Worm (Caenorhabditis elegans) whole organism, L2 larva: ENCODE results near the gene Y62E10A.24.

ENCODE experiments used
- C34F6.9 ChIP-seq: fragments of 150-350 bp; optimal IDR thresholded peaks from 2 replicates; lab custom pipeline; 2014; ENCODE audit warnings: missing biosample characterization, missing genetic modification characterization
- F13H6.1 ChIP-seq: sonication (generic microtip); optimal IDR thresholded peaks from 2 replicates; lab custom pipeline; 2016; ENCODE audit warnings: missing genetic modification characterization, missing compliant biosample characterization
- R02D3.7 ChIP-seq: fragments of 150-350 bp; optimal IDR thresholded peaks from 2 replicates; lab custom pipeline; 2014; ENCODE audit warnings: missing biosample characterization, missing genetic modification characterization
- ZK546.5 ChIP-seq: sonication (generic microtip); optimal IDR thresholded peaks from 2 replicates; lab custom pipeline; 2017; ENCODE audit warnings: missing biosample characterization, missing genetic modification characterization
- alr-1 ChIP-seq: fragments of 150-350 bp; optimal IDR thresholded peaks from 2 replicates; lab custom pipeline; 2014; ENCODE audit warnings: missing biosample characterization, missing genetic modification characterization
- aly-2 ChIP-seq: fragments of 150-350 bp; optimal IDR thresholded peaks from 2 replicates; lab custom pipeline; 2014; ENCODE audit warnings: missing biosample characterization, missing genetic modification characterization
- ama-1 ChIP-seq: fragments of 150-350 bp; optimal IDR thresholded peaks from 2 replicates; lab custom pipeline; 2018; ENCODE audit warnings: inconsistent platforms
- blmp-1 ChIP-seq: sonication (generic microtip); optimal IDR thresholded peaks from 2 replicates; lab custom pipeline; 2017; ENCODE audit warnings: missing genetic modification characterization, mild to moderate bottlenecking, missing compliant biosample characterization, antibody characterized with exemption, moderate library complexity; ENCODE audit not compliant: insufficient read depth
- crh-2 ChIP-seq: sonication (generic microtip); optimal IDR thresholded peaks from 2 replicates; lab custom pipeline; 2017; ENCODE audit warnings: missing biosample characterization, missing genetic modification characterization
- dmd-4 ChIP-seq: sonication (generic microtip); optimal IDR thresholded peaks from 2 replicates; lab custom pipeline; 2017; ENCODE audit warnings: missing biosample characterization, missing genetic modification characterization
- egl-27 ChIP-seq: sonication (generic microtip); optimal IDR thresholded peaks from 3 replicates; lab custom pipeline; 2017; ENCODE audit warnings: missing biosample characterization, missing genetic modification reagents, missing genetic modification characterization
- elt-1 ChIP-seq: fragments of 150-350 bp; optimal IDR thresholded peaks from 2 replicates; lab custom pipeline; 2014; ENCODE audit warnings: missing biosample characterization, missing genetic modification characterization
- elt-3 ChIP-seq: sonication (generic microtip); optimal IDR thresholded peaks from 2 replicates; lab custom pipeline; 2017; ENCODE audit warnings: missing biosample characterization, missing genetic modification characterization
- fos-1 ChIP-seq: fragments of 150-350 bp; optimal IDR thresholded peaks from 2 replicates; lab custom pipeline; 2014; ENCODE audit warnings: missing biosample characterization, missing genetic modification characterization
- gmeb-1 ChIP-seq: fragments of 150-350 bp; optimal IDR thresholded peaks from 2 replicates; lab custom pipeline; 2014; ENCODE audit warnings: missing biosample characterization, missing genetic modification characterization
- lin-13 ChIP-seq: fragments of 150-350 bp; optimal IDR thresholded peaks from 2 replicates; lab custom pipeline; 2014; ENCODE audit warnings: missing biosample characterization, missing genetic modification reagents, missing genetic modification characterization
- lin-39 ChIP-seq: fragments of 150-350 bp; optimal IDR thresholded peaks from 2 replicates; lab custom pipeline; 2014; ENCODE audit warnings: missing biosample characterization, missing genetic modification reagents, missing genetic modification characterization
- mbf-1 ChIP-seq: sonication (generic microtip); optimal IDR thresholded peaks from 2 replicates; lab custom pipeline; 2017; ENCODE audit warnings: missing biosample characterization, missing genetic modification characterization
- mdl-1 ChIP-seq, 2 experiments: fragments of 150-350 bp in 1 of 2; sonication (generic microtip) in 1 of 2; optimal IDR thresholded peaks; 2 replicates each; lab custom pipeline; 2017; ENCODE audit warnings: missing biosample characterization in 2 of 2, missing genetic modification characterization in 2 of 2
- nhr-10 ChIP-seq: sonication (generic microtip); optimal IDR thresholded peaks from 2 replicates; lab custom pipeline; 2017; ENCODE audit warnings: missing biosample characterization, missing genetic modification characterization
- nhr-11 ChIP-seq: fragments of 150-350 bp; optimal IDR thresholded peaks from 2 replicates; lab custom pipeline; 2014; ENCODE audit warnings: missing biosample characterization, missing genetic modification characterization
- nhr-12 ChIP-seq: fragments of 150-350 bp; optimal IDR thresholded peaks from 2 replicates; lab custom pipeline; 2014; ENCODE audit warnings: missing biosample characterization, missing genetic modification characterization
- nhr-129 ChIP-seq: fragments of 150-350 bp; optimal IDR thresholded peaks from 2 replicates; lab custom pipeline; 2014; ENCODE audit warnings: missing biosample characterization, missing genetic modification characterization
- nhr-21 ChIP-seq: fragments of 150-350 bp; optimal IDR thresholded peaks from 2 replicates; lab custom pipeline; 2014; ENCODE audit warnings: missing biosample characterization, missing genetic modification characterization
- nhr-23 ChIP-seq: fragments of 150-350 bp; optimal IDR thresholded peaks from 2 replicates; lab custom pipeline; 2014; ENCODE audit warnings: missing biosample characterization, missing genetic modification reagents, missing genetic modification characterization
- nhr-237 ChIP-seq: fragments of 150-350 bp; optimal IDR thresholded peaks from 2 replicates; lab custom pipeline; 2014; ENCODE audit warnings: missing biosample characterization, missing genetic modification characterization
- nhr-25 ChIP-seq: fragments of 150-350 bp; sonication (generic microtip); optimal IDR thresholded peaks from 3 replicates; lab custom pipeline; 2014; ENCODE audit warnings: missing biosample characterization, missing genetic modification characterization
- nhr-6 ChIP-seq: fragments of 150-350 bp; optimal IDR thresholded peaks from 2 replicates; lab custom pipeline; 2014; ENCODE audit warnings: missing biosample characterization, missing genetic modification characterization
- nhr-77 ChIP-seq: fragments of 150-350 bp; optimal IDR thresholded peaks from 2 replicates; lab custom pipeline; 2014; ENCODE audit warnings: missing biosample characterization, missing genetic modification characterization
- peb-1 ChIP-seq: fragments of 150-350 bp; optimal IDR thresholded peaks from 2 replicates; lab custom pipeline; 2014; ENCODE audit warnings: missing biosample characterization, missing genetic modification characterization
- sem-4 ChIP-seq: fragments of 150-350 bp; optimal IDR thresholded peaks from 2 replicates; lab custom pipeline; 2014; ENCODE audit warnings: missing biosample characterization, missing genetic modification reagents, missing genetic modification characterization
- skn-1 ChIP-seq: sonication (generic microtip); optimal IDR thresholded peaks from 2 replicates; lab custom pipeline; 2017; ENCODE audit warnings: missing biosample characterization, missing genetic modification characterization
- sma-3 ChIP-seq: sonication (generic microtip); optimal IDR thresholded peaks from 2 replicates; lab custom pipeline; 2016; ENCODE audit warnings: missing genetic modification reagents, missing genetic modification characterization, missing compliant biosample characterization
- sma-9 ChIP-seq, 2 experiments: fragments of 150-350 bp in 1 of 2; sonication (generic microtip) in 1 of 2; optimal IDR thresholded peaks; 2 replicates each; lab custom pipeline; 2014 to 2016; ENCODE audit warnings: missing genetic modification characterization in 2 of 2, mild to moderate bottlenecking in 1 of 2, missing biosample characterization in 1 of 2, missing compliant biosample characterization in 1 of 2, missing genetic modification reagents in 1 of 2, moderate library complexity in 1 of 2
- snpc-4 ChIP-seq: fragments of 150-350 bp; optimal IDR thresholded peaks from 2 replicates; lab custom pipeline; 2014; ENCODE audit warnings: missing biosample characterization, missing genetic modification characterization
- unc-39 ChIP-seq: fragments of 150-350 bp; optimal IDR thresholded peaks from 2 replicates; lab custom pipeline; 2014; ENCODE audit warnings: missing biosample characterization, missing genetic modification characterization
- unc-55 ChIP-seq: fragments of 150-350 bp; sonication (generic microtip); optimal IDR thresholded peaks from 3 replicates; lab custom pipeline; 2014; ENCODE audit warnings: missing biosample characterization, missing genetic modification reagents, missing genetic modification characterization
- unc-62 ChIP-seq: fragments of 150-350 bp; optimal IDR thresholded peaks from 2 replicates; lab custom pipeline; 2014; ENCODE audit warnings: missing biosample characterization, missing genetic modification reagents, missing genetic modification characterization
- zag-1 ChIP-seq: fragments of 150-350 bp; optimal IDR thresholded peaks from 2 replicates; lab custom pipeline; 2014; ENCODE audit warnings: missing biosample characterization, missing genetic modification characterization
- ztf-11 ChIP-seq: sonication (generic microtip); optimal IDR thresholded peaks from 2 replicates; lab custom pipeline; 2017; ENCODE audit warnings: missing biosample characterization, missing genetic modification characterization
- ztf-4 ChIP-seq: fragments of 150-350 bp; optimal IDR thresholded peaks from 2 replicates; lab custom pipeline; 2014; ENCODE audit warnings: missing biosample characterization, missing genetic modification characterization

Gene Y62E10A.24

DNA sequence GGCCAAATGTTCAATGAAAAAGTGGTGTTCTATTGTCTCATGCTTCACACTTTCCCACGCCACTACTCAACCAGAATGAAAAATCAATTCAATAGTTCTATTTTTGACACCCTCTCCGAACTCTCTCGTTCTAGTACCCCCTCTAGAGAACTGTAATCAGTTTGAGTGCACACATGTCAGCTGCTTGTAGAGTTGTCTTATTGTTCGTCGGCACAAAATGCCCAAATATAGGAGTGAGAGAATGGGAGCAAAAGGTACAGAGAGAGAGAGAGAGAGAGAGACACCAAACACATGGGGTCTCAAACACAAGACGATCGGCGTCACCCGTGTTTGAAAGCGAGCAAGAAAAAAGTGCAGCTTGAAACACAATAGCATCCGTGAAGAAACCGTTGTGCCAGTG is 36.2 kb upstream of the Y62E10A.24 start:
- TF ChIP-seq F13H6.1 (tag; lab: Kevin White, UChicago) = peak; percentile 23
- no peak for TF ChIP-seq egl-27 (tag; lab: Kevin White, UChicago)
- TF ChIP-seq sma-3 (GFP tag; lab: Kevin White, UChicago) = no peak
- no peak for TF ChIP-seq ztf-11 (tag; lab: Kevin White, UChicago)
- TF ChIP-seq fos-1 (tag; lab: Kevin White, UChicago) = peak; percentile 27
- TF ChIP-seq sma-9 (GFP tag; optimal IDR thresholded peaks at IDR 0.05; lab: Kevin White, UChicago) = peak; percentile 34
- TF ChIP-seq sma-9 (tag; optimal IDR thresholded peaks at IDR 0.05; lab: Kevin White, UChicago) = no peak
- no peak for TF ChIP-seq nhr-77 (tag; lab: Kevin White, UChicago)
- TF ChIP-seq ztf-4 (tag; lab: Kevin White, UChicago) = no peak
- peak; percentile 53 for TF ChIP-seq nhr-129
- no peak for TF ChIP-seq elt-3 (tag; lab: Kevin White, UChicago)

ce11 chrIV:13342555-13342954 is 28.0 kb upstream of the Y62E10A.24 start, which contains the start of gene W02A2.5:
TSS of gene W02A2.5 (plus strand) at chrIV:13342855.
- TF ChIP-seq alr-1 (tag; lab: Kevin White, UChicago) (no peak), zag-1 (no peak), sma-3 (GFP tag; lab: Kevin White, UChicago) (no peak), nhr-21 (tag; lab: Kevin White, UChicago) (no peak), nhr-12 (tag; lab: Kevin White, UChicago) (no peak)

DNA sequence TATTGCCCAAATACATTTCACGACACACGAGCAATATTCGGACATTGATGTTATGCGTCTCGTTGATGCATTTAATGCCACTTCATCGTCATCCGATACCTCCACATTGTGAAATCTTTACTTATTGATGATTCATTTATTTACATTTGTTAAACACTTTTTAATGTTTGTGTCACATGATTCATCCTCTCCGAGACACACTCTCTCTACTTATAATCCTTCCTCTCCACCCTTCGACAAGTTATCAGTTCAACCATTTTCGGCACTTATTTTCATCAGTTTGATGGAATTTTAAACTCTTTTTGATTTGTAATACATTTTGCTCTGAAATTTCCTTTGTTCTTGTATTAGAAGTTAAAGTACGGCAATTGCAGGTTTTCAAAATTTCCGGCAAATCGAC is 24.4 kb upstream of the Y62E10A.24 start:
- no peak for TF ChIP-seq zag-1
- TF ChIP-seq nhr-21 (tag; lab: Kevin White, UChicago) = no peak
- no peak for TF ChIP-seq nhr-11 (tag; lab: Kevin White, UChicago)
- peak; percentile 9 for TF ChIP-seq F13H6.1 (tag; lab: Kevin White, UChicago)
- no peak for TF ChIP-seq snpc-4
- TF ChIP-seq skn-1 (tag; lab: Kevin White, UChicago) = no peak
- peak; percentile 13 for TF ChIP-seq gmeb-1 (tag; lab: Kevin White, UChicago)
- TF ChIP-seq mbf-1 (tag; lab: Kevin White, UChicago) = no peak
- TF ChIP-seq crh-2 (tag; lab: Kevin White, UChicago) = no peak
- no peak for TF ChIP-seq C34F6.9 (tag; lab: Kevin White, UChicago)
- no peak for TF ChIP-seq alr-1 (tag; lab: Kevin White, UChicago)
- no peak for TF ChIP-seq ZK546.5 (tag; lab: Kevin White, UChicago)
- no peak for TF ChIP-seq nhr-10 (tag; lab: Kevin White, UChicago)
- TF ChIP-seq sma-3 (GFP tag; lab: Kevin White, UChicago) = no peak
- TF ChIP-seq R02D3.7 (tag; lab: Kevin White, UChicago) = no peak
- TF ChIP-seq nhr-77 (tag; lab: Kevin White, UChicago) = no peak
- no peak for TF ChIP-seq lin-39 (tag; lab: Kevin White, UChicago)
- TF ChIP-seq blmp-1 (tag; lab: Kevin White, UChicago) = no peak
- TF ChIP-seq lin-13 (GFP tag; lab: Kevin White, UChicago) = no peak
- TF ChIP-seq elt-1 (tag; lab: Kevin White, UChicago) = no peak
- peak; percentile 73 for TF ChIP-seq fos-1 (tag; lab: Kevin White, UChicago)
- TF ChIP-seq egl-27 (tag; lab: Kevin White, UChicago) = no peak
- peak; percentile 63 for TF ChIP-seq nhr-129
- no peak for TF ChIP-seq aly-2
- TF ChIP-seq ama-1 = no peak
- TF ChIP-seq mdl-1 (tag; optimal IDR thresholded peaks at IDR 0.05; lab: Kevin White, UChicago) = no peak
- TF ChIP-seq sma-9 (GFP tag; optimal IDR thresholded peaks at IDR 0.05; lab: Kevin White, UChicago) = peak; percentile 61
- TF ChIP-seq sma-9 (tag; optimal IDR thresholded peaks at IDR 0.05; lab: Kevin White, UChicago) = no peak
- TF ChIP-seq unc-55 (GFP tag; lab: Kevin White, UChicago) = no peak
- TF ChIP-seq nhr-25 = no peak

- no peak for TF ChIP-seq mdl-1 (tag; optimal IDR thresholded peaks at IDR 0.05; lab: Kevin White, UChicago)
- TF ChIP-seq F13H6.1 (tag; lab: Kevin White, UChicago) = no peak
- TF ChIP-seq sma-9 (GFP tag; optimal IDR thresholded peaks at IDR 0.05; lab: Kevin White, UChicago) = peak; percentile 74
- no peak for TF ChIP-seq sma-9 (tag; optimal IDR thresholded peaks at IDR 0.05; lab: Kevin White, UChicago)
- no peak for TF ChIP-seq aly-2
- TF ChIP-seq nhr-11 (tag; lab: Kevin White, UChicago) = no peak
- TF ChIP-seq gmeb-1 (tag; lab: Kevin White, UChicago) = peak; percentile 21
- no peak for TF ChIP-seq nhr-10 (tag; lab: Kevin White, UChicago)
- no peak for TF ChIP-seq C34F6.9 (tag; lab: Kevin White, UChicago)
- TF ChIP-seq snpc-4 = no peak
- no peak for TF ChIP-seq nhr-6 (tag; lab: Kevin White, UChicago)
- no peak for TF ChIP-seq unc-39 (tag; lab: Kevin White, UChicago)
- TF ChIP-seq nhr-23 (tag; lab: Kevin White, UChicago) = no peak
- TF ChIP-seq ztf-11 (tag; lab: Kevin White, UChicago) = no peak
- TF ChIP-seq sem-4 = no peak
- no peak for TF ChIP-seq dmd-4
- TF ChIP-seq sma-3 (GFP tag; lab: Kevin White, UChicago) = no peak
- no peak for TF ChIP-seq zag-1
- no peak for TF ChIP-seq nhr-77 (tag; lab: Kevin White, UChicago)
- no peak for TF ChIP-seq elt-1 (tag; lab: Kevin White, UChicago)
- no peak for TF ChIP-seq peb-1 (tag; lab: Kevin White, UChicago)
- TF ChIP-seq lin-39 (tag; lab: Kevin White, UChicago) = no peak
- TF ChIP-seq nhr-237 (tag; lab: Kevin White, UChicago) = no peak
- no peak for TF ChIP-seq nhr-12 (tag; lab: Kevin White, UChicago)
- peak; percentile 43 for TF ChIP-seq crh-2 (tag; lab: Kevin White, UChicago)
- no peak for TF ChIP-seq nhr-25
- TF ChIP-seq nhr-21 (tag; lab: Kevin White, UChicago) = no peak
- no peak for TF ChIP-seq ztf-4 (tag; lab: Kevin White, UChicago)
- no peak for TF ChIP-seq unc-62 (GFP tag; lab: Kevin White, UChicago)
- no peak for TF ChIP-seq ZK546.5 (tag; lab: Kevin White, UChicago)
- peak; percentile 93 for TF ChIP-seq fos-1 (tag; lab: Kevin White, UChicago)
- peak; percentile 30 for TF ChIP-seq nhr-129
Measured at ce11 chrIV:13347232-13347715, 23.2 kb upstream of the Y62E10A.24 start, which contains the start of gene W02A2.9. TSS of gene W02A2.9 (plus strand) at chrIV:13347665.
